Fruit fly (Drosophila melanogaster): ENCODE data around the gene CG12213.
A peak's percentile ranks its signal among the peaks of the same experiment; 100 is the strongest.

The CG12213 gene

DNA sequence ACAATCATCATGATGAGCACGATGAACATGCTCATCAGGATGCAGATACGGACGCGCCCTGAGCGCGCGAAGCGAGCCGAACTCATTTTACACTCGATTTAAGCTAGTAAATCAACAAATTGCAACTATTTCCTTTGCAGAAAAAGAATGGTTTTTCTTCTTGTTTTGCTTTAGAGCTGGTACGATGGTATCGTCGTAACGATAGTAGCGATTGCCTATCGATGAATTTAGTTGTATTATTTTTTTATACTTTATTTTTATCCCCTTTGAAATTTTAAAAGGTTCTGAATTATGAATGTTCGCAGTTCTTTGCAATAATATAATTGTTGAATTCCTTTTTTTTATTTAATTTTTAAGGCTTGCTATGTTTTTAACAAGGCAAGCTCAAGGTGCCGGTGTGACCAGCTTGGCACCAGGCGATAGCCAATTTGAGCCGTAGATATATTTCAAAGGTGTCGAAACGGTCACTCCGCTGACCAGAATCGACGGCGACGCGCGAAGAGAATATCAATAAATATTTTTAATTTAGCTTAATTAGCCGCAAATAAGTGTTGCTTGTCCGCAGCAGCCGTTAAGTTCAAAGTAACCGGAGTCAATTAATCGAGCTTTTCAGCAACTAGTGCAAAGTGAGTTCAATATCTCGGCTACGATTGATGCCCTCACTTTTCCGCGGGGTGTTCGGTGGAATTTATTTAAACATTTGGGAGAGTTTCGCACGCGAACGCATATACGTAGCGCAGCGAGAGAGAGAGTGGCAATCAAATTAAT lies at the start of gene CG12213, which contains the start of gene GC1:
TSS of gene CG12213 (minus strand) at position 430 of the 768 bp plus-strand sequence.
TSS of gene GC1 (plus strand) at position 447 of the 768 bp plus-strand sequence.
- TF ChIP-seq OdsH (GFP tag; optimal IDR thresholded peaks at IDR 0.05) (peak; percentile 24), CG1621 (tag; optimal IDR thresholded peaks at IDR 0.05) (no peak), Gug (GFP tag; IDR thresholded peaks at IDR 0.05) (no peak), fd85E (GFP tag; optimal IDR thresholded peaks at IDR 0.05) (no peak), CG9139 (GFP tag; optimal IDR thresholded peaks at IDR 0.05) (no peak), CG3032 (tag; optimal IDR thresholded peaks at IDR 0.05) (peak; percentile 57), eg (GFP tag; IDR thresholded peaks at IDR 0.05) (peak; percentile 46; the same call in 1 of the 3 replicates), net (GFP tag; optimal IDR thresholded peaks at IDR 0.05) (no peak), CG4318 (GFP tag; optimal IDR thresholded peaks at IDR 0.05) (no peak), pdm3 (GFP tag; optimal IDR thresholded peaks at IDR 0.05) (no peak), Eip78C (GFP tag) (peak; percentile 36), CG6792 (GFP tag; optimal IDR thresholded peaks at IDR 0.05) (no peak), Met (GFP tag; optimal IDR thresholded peaks at IDR 0.05) (peak; percentile 40), Blimp-1 (GFP tag; optimal IDR thresholded peaks at IDR 0.05) (no peak), CG16779 (tag; optimal IDR thresholded peaks at IDR 0.05) (no peak), fkh (GFP tag; optimal IDR thresholded peaks at IDR 0.05) (no peak), Hr38 (GFP tag; optimal IDR thresholded peaks at IDR 0.05) (no peak), dac (GFP tag; optimal IDR thresholded peaks at IDR 0.05) (no peak), CG6808 (GFP tag; optimal IDR thresholded peaks at IDR 0.05) (peak; percentile 9), cyc (GFP tag; optimal IDR thresholded peaks at IDR 0.05) (no peak), CG11294 (GFP tag; IDR thresholded peaks at IDR 0.05) (no peak), CG6854 (GFP tag; optimal IDR thresholded peaks at IDR 0.05) (peak; percentile 2), Sox15 (GFP tag; optimal IDR thresholded peaks at IDR 0.05) (no peak), topi (GFP tag; optimal IDR thresholded peaks at IDR 0.05) (no peak), CG31627 (GFP tag; optimal IDR thresholded peaks at IDR 0.05) (peak; percentile 16), CG3919 (GFP tag; optimal IDR thresholded peaks at IDR 0.05) (peak; percentile 33), CG10669 (GFP tag; optimal IDR thresholded peaks at IDR 0.05) (no peak), CG6163 (GFP tag; IDR thresholded peaks at IDR 0.05) (no peak), CG8632 (GFP tag; optimal IDR thresholded peaks at IDR 0.05) (no peak), spab (GFP tag; optimal IDR thresholded peaks at IDR 0.05) (no peak), CG15336 (GFP tag; IDR thresholded peaks at IDR 0.05) (no peak; the same call in 1 of the 2 replicates), achi (GFP tag; optimal IDR thresholded peaks at IDR 0.05) (peak; percentile 15), esn (GFP tag; optimal IDR thresholded peaks at IDR 0.05) (peak; percentile 31), Eip75B (GFP tag; optimal IDR thresholded peaks at IDR 0.05) (peak; percentile 40), CG34406 (GFP tag; optimal IDR thresholded peaks at IDR 0.05) (no peak), Hr39 (GFP tag; optimal IDR thresholded peaks at IDR 0.05) (peak; percentile 24), vri (GFP tag; optimal IDR thresholded peaks at IDR 0.05) (peak; percentile 33), CG10631 (GFP tag; optimal IDR thresholded peaks at IDR 0.05) (peak; percentile 29), Ets96B (tag; optimal IDR thresholded peaks at IDR 0.05) (peak; percentile 32), svp (GFP tag) (peak; percentile 72), Sox102F (GFP tag; optimal IDR thresholded peaks at IDR 0.05) (no peak), Hr4 (GFP tag; optimal IDR thresholded peaks at IDR 0.05) (peak; percentile 20), CG8319 (GFP tag; optimal IDR thresholded peaks at IDR 0.05) (no peak), CG8119 (GFP tag; IDR thresholded peaks at IDR 0.05) (no peak), Ets21C (GFP tag; optimal IDR thresholded peaks at IDR 0.05) (peak; percentile 14), fd59A (GFP tag; optimal IDR thresholded peaks at IDR 0.05) (no peak), Sox14 (GFP tag; optimal IDR thresholded peaks at IDR 0.05) (peak; percentile 27), lz (GFP tag; optimal IDR thresholded peaks at IDR 0.05) (peak; percentile 24), ss (GFP tag; optimal IDR thresholded peaks at IDR 0.05) (peak in 1 of 2 experiments; percentile 11), CG7368 (GFP tag; optimal IDR thresholded peaks at IDR 0.05) (no peak), Smox (GFP tag; optimal IDR thresholded peaks at IDR 0.05) (no peak)

Measured in whole organism, prepupa.